Fruit fly (Drosophila melanogaster) whole organism, prepupa: ENCODE results near the gene DPCoAC.

ENCODE experiments used
- CG10631 ChIP-seq: fragments of 200-800 bp; sonication (Bioruptor generic); optimal IDR thresholded peaks from 2 replicates; lab custom pipeline; 2016; ENCODE audit warnings: missing biosample characterization, missing genetic modification characterization
- CG15336 ChIP-seq: fragments of 200-800 bp; sonication (Bioruptor generic); IDR thresholded peaks from 2 replicates; pipeline ENCODE4 v1.3.6; 2022; ENCODE audit warnings: missing biosample characterization, missing genetic modification characterization
- CG1621 ChIP-seq: fragments of 200-800 bp; sonication (Bioruptor generic); optimal IDR thresholded peaks from 3 replicates; lab custom pipeline; 2018; ENCODE audit warnings: missing biosample characterization, mild to moderate bottlenecking, missing genetic modification characterization
- CG31627 ChIP-seq: fragments of 200-800 bp; sonication (Bioruptor generic); optimal IDR thresholded peaks from 3 replicates; lab custom pipeline; 2016; ENCODE audit warnings: missing biosample characterization, missing genetic modification characterization
- CG32006 ChIP-seq: fragments of 200-800 bp; sonication (Bioruptor generic); optimal IDR thresholded peaks from 3 replicates; lab custom pipeline; 2017; ENCODE audit warnings: missing biosample characterization, mild to moderate bottlenecking, missing genetic modification characterization
- CG34406 ChIP-seq: fragments of 200-800 bp; sonication (Bioruptor generic); optimal IDR thresholded peaks from 3 replicates; lab custom pipeline; 2016; ENCODE audit warnings: missing biosample characterization, missing genetic modification characterization
- CG3919 ChIP-seq: fragments of 200-800 bp; sonication (Bioruptor generic); optimal IDR thresholded peaks from 3 replicates; lab custom pipeline; 2016; ENCODE audit warnings: missing biosample characterization, missing genetic modification characterization
- CG4318 ChIP-seq: fragments of 200-800 bp; sonication (Bioruptor generic); optimal IDR thresholded peaks from 3 replicates; lab custom pipeline; 2017; ENCODE audit warnings: missing biosample characterization, mild to moderate bottlenecking, missing genetic modification characterization
- CG6163 ChIP-seq: fragments of 200-800 bp; sonication (Bioruptor generic); IDR thresholded peaks from 3 replicates; pipeline ENCODE4 v1.3.6; 2022; ENCODE audit warnings: missing biosample characterization, missing genetic modification characterization
- CG6276 ChIP-seq: fragments of 200-800 bp; sonication (Bioruptor generic); optimal IDR thresholded peaks from 2 replicates; lab custom pipeline; 2017; ENCODE audit warnings: missing biosample characterization, mild to moderate bottlenecking, missing genetic modification characterization
- CG6792 ChIP-seq: fragments of 200-800 bp; sonication (Bioruptor generic); optimal IDR thresholded peaks from 3 replicates; lab custom pipeline; 2016; ENCODE audit warnings: missing biosample characterization, missing genetic modification characterization
- CG6808 ChIP-seq: fragments of 200-800 bp; sonication (Bioruptor generic); optimal IDR thresholded peaks from 3 replicates; lab custom pipeline; 2017; ENCODE audit warnings: missing biosample characterization, missing genetic modification characterization, mild to moderate bottlenecking, moderate library complexity, missing genetic modification reagents
- CG7368 ChIP-seq: fragments of 200-800 bp; sonication (Bioruptor generic); optimal IDR thresholded peaks from 3 replicates; lab custom pipeline; 2016; ENCODE audit warnings: missing biosample characterization, missing genetic modification characterization
- CG8319 ChIP-seq: fragments of 200-800 bp; sonication (Bioruptor generic); optimal IDR thresholded peaks from 3 replicates; lab custom pipeline; 2016; ENCODE audit warnings: missing biosample characterization, missing genetic modification characterization
- CG8632 ChIP-seq: fragments of 200-800 bp; sonication (Bioruptor generic); optimal IDR thresholded peaks from 3 replicates; lab custom pipeline; 2016; ENCODE audit warnings: missing biosample characterization, missing genetic modification characterization
- CG9139 ChIP-seq: fragments of 200-800 bp; sonication (Bioruptor generic); optimal IDR thresholded peaks from 3 replicates; lab custom pipeline; 2017; ENCODE audit warnings: missing biosample characterization, mild to moderate bottlenecking, missing genetic modification characterization
- Eip75B ChIP-seq: fragments of 200-800 bp; sonication (Bioruptor generic); optimal IDR thresholded peaks from 3 replicates; lab custom pipeline; 2016; ENCODE audit warnings: missing biosample characterization, missing genetic modification characterization
- Eip78C ChIP-seq: fragments of 200-800 bp; sonication (Bioruptor generic); peaks from one replicate; lab custom pipeline; 2016; ENCODE audit warnings: missing biosample characterization, missing genetic modification characterization
- Eip93F ChIP-seq: fragments of 200-800 bp; sonication (Bioruptor generic); optimal IDR thresholded peaks from 2 replicates; lab custom pipeline; 2016; ENCODE audit warnings: missing biosample characterization, mild to moderate bottlenecking, missing genetic modification characterization
- Ets21C ChIP-seq: fragments of 200-800 bp; sonication (Bioruptor generic); optimal IDR thresholded peaks from 3 replicates; lab custom pipeline; 2016; ENCODE audit warnings: missing biosample characterization, missing genetic modification characterization
- Gug ChIP-seq: fragments of 200-800 bp; sonication (Bioruptor generic); IDR thresholded peaks from 2 replicates; pipeline ENCODE4 v1.3.6; 2022; ENCODE audit warnings: missing biosample characterization, missing genetic modification characterization
- Hr4 ChIP-seq: fragments of 200-800 bp; sonication (Bioruptor generic); optimal IDR thresholded peaks from 3 replicates; lab custom pipeline; 2016; ENCODE audit warnings: missing biosample characterization, missing genetic modification characterization
- Met ChIP-seq: fragments of 200-800 bp; sonication (Bioruptor generic); optimal IDR thresholded peaks from 3 replicates; lab custom pipeline; 2016; ENCODE audit warnings: missing biosample characterization, missing genetic modification characterization
- OdsH ChIP-seq: fragments of 200-800 bp; sonication (Bioruptor generic); optimal IDR thresholded peaks from 3 replicates; lab custom pipeline; 2016; ENCODE audit warnings: missing biosample characterization, missing genetic modification characterization
- Smox ChIP-seq: fragments of 200-800 bp; sonication (Bioruptor generic); optimal IDR thresholded peaks from 3 replicates; lab custom pipeline; 2016; ENCODE audit warnings: missing biosample characterization, missing genetic modification characterization
- Sox15 ChIP-seq: fragments of 200-800 bp; sonication (Bioruptor generic); optimal IDR thresholded peaks from 3 replicates; lab custom pipeline; 2016; ENCODE audit warnings: missing biosample characterization, missing genetic modification characterization
- acj6 ChIP-seq: fragments of 200-800 bp; sonication (Bioruptor generic); optimal IDR thresholded peaks from 3 replicates; lab custom pipeline; 2016; ENCODE audit warnings: missing biosample characterization, missing genetic modification characterization
- cyc ChIP-seq: fragments of 200-800 bp; sonication (Bioruptor generic); optimal IDR thresholded peaks from 3 replicates; lab custom pipeline; 2016; ENCODE audit warnings: missing biosample characterization, missing genetic modification characterization
- dsx ChIP-seq: fragments of 200-800 bp; optimal IDR thresholded peaks from 3 replicates; lab custom pipeline; 2019; ENCODE audit warnings: missing biosample characterization, mild to moderate bottlenecking, missing genetic modification characterization, moderate library complexity; ENCODE audit not compliant: poor library complexity, severe bottlenecking
- eg ChIP-seq: fragments of 200-800 bp; sonication (Bioruptor generic); IDR thresholded peaks from 3 replicates; pipeline ENCODE4 v1.3.6; 2022; ENCODE audit warnings: missing biosample characterization, missing genetic modification characterization
- esn ChIP-seq: fragments of 200-800 bp; sonication (Bioruptor generic); optimal IDR thresholded peaks from 2 replicates; lab custom pipeline; 2016; ENCODE audit warnings: missing biosample characterization, mild to moderate bottlenecking, missing genetic modification characterization, moderate library complexity
- fd85E ChIP-seq: fragments of 200-800 bp; sonication (Bioruptor generic); optimal IDR thresholded peaks from 3 replicates; lab custom pipeline; 2016; ENCODE audit warnings: missing biosample characterization, missing genetic modification characterization
- fkh ChIP-seq: fragments of 200-800 bp; sonication (Bioruptor generic); optimal IDR thresholded peaks from 3 replicates; lab custom pipeline; 2017; ENCODE audit warnings: missing biosample characterization, mild to moderate bottlenecking, missing genetic modification characterization, moderate library complexity
- lz ChIP-seq: fragments of 200-800 bp; sonication (Bioruptor generic); optimal IDR thresholded peaks from 3 replicates; lab custom pipeline; 2016; ENCODE audit warnings: missing biosample characterization, missing genetic modification characterization
- salr ChIP-seq, 2 experiments: fragments of 200-800 bp; sonication (Bioruptor generic); optimal IDR thresholded peaks; 3 replicates each; lab custom pipeline; 2016 to 2018; ENCODE audit warnings: missing biosample characterization in 2 of 2, missing genetic modification characterization in 2 of 2, mild to moderate bottlenecking in 1 of 2
- spab ChIP-seq: fragments of 200-800 bp; sonication (Bioruptor generic); optimal IDR thresholded peaks from 2 replicates; lab custom pipeline; 2017; ENCODE audit warnings: missing biosample characterization, mild to moderate bottlenecking, missing genetic modification characterization, missing genetic modification reagents
- svp ChIP-seq: fragments of 200-800 bp; sonication (Bioruptor generic); peaks from one replicate; lab custom pipeline; 2016; ENCODE audit warnings: missing biosample characterization, missing genetic modification characterization
- vri ChIP-seq: fragments of 200-800 bp; sonication (Bioruptor generic); optimal IDR thresholded peaks from 3 replicates; lab custom pipeline; 2016; ENCODE audit warnings: missing biosample characterization, mild to moderate bottlenecking, missing genetic modification characterization

The DPCoAC gene

DNA sequence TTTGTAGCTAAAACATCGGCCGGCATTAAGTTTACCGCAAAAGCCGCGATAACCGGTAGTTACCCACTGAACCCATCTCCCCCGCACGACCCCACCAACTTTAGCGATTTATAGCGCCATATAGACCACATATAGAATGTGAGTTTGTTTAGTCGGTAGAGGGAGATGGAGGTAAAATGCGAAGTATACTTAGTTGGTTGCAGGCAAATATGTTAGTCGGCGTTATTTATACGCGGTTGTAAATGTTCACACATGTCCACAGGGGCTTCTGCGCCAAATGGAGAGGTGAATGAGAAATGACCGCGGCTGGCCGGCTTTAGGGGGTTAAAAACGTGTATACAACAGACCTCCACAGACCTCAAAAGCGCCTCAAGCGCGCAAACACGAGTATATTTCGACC, 11.8 kb downstream of the DPCoAC start:
- TF ChIP-seq svp (GFP tag; lab: Kevin White, UChicago) (peak; percentile 62), eg (GFP tag; lab: Robert Waterston, UW) (peak; percentile 45; the same call in 1 of the 3 replicates), spab (no peak), CG15336 (no peak), CG6808 (GFP tag; lab: Kevin White, UChicago) (no peak), fkh (peak; percentile 54), Eip78C (GFP tag; lab: Kevin White, UChicago) (no peak), CG6163 (GFP tag; lab: Robert Waterston, UW) (peak; percentile 31; the same call in 1 of the 3 replicates)

DNA sequence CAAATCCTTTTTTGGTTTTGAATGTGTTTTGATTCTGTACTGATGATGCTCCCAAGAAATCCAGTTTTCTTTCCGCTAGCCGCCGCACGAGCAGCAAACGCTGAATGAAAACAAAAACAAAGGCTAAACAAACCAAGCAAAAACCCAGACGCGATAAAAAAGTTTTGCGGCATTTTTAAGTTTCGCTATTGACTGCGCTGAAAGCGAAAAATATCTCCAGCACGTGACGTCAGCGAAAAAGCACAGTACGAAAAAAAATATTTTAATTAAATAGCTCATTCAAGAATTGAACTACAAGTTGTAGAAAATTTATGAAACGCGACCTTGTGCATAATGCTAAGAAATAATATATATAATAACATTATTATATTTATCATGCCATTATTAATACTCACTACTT, 12.5 kb downstream of the DPCoAC start:
- no peak for TF ChIP-seq Ets21C (GFP tag; lab: Kevin White, UChicago)
- TF ChIP-seq OdsH (GFP tag; lab: Kevin White, UChicago), result peak; percentile 17
- TF ChIP-seq, all 60 proteins: peak for 1

DNA sequence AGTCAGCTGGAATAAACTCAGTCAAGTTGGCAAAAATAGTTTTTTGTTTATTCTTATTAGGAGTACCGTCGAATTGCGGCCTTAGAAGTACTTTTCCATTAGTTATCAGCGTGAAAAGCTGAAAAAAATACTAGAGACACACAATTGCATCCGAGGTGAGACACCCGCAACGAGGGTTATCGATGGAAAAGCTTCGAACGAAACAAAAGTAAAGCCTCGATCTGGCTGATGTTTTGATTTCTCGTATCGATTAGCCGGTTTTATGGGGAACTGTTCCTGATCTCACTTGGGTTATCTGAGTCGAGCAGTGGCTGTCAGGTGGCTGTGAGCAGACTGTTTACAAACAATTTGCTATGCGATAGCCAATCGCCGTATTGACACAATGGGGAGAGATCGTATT, 13.7 kb downstream of the DPCoAC start:
- TF ChIP-seq CG8319 (GFP tag; lab: Kevin White, UChicago), result no peak
- TF ChIP-seq fkh, result peak; percentile 15
- TF ChIP-seq svp (GFP tag; lab: Kevin White, UChicago), result peak; percentile 99
- TF ChIP-seq Met (GFP tag; lab: Kevin White, UChicago), result no peak
- no peak for TF ChIP-seq CG7368 (GFP tag; lab: Kevin White, UChicago)
- TF ChIP-seq fd85E, result no peak
- TF ChIP-seq CG6163 (GFP tag; lab: Robert Waterston, UW), result no peak
- no peak for TF ChIP-seq CG4318 (GFP tag; lab: Kevin White, UChicago)
- TF ChIP-seq, all 60 proteins: peak for 2

DNA sequence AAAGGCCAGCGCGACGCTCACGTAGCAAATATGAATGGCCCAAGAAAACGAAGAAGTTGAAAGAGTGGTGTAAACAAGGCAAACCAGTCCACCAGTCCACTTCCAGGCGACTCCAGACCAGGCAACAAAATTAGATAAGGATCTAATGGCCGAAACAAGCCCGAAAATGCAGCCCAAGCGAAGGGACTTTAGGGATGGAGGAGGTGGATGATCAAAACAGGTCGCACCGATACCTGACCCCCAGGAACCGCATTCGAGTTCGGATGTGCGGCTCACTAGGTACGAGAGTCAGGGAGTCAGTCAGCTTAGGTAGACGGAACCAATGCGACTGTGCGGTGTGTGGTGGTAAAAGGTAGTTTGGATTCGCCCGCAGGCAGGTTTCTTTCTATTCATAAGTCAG, 14.2 kb downstream of the DPCoAC start:
- TF ChIP-seq Eip78C (GFP tag; lab: Kevin White, UChicago) (peak; percentile 23), CG32006 (GFP tag; lab: Kevin White, UChicago) (no peak), Smox (GFP tag; lab: Kevin White, UChicago) (no peak)

DNA sequence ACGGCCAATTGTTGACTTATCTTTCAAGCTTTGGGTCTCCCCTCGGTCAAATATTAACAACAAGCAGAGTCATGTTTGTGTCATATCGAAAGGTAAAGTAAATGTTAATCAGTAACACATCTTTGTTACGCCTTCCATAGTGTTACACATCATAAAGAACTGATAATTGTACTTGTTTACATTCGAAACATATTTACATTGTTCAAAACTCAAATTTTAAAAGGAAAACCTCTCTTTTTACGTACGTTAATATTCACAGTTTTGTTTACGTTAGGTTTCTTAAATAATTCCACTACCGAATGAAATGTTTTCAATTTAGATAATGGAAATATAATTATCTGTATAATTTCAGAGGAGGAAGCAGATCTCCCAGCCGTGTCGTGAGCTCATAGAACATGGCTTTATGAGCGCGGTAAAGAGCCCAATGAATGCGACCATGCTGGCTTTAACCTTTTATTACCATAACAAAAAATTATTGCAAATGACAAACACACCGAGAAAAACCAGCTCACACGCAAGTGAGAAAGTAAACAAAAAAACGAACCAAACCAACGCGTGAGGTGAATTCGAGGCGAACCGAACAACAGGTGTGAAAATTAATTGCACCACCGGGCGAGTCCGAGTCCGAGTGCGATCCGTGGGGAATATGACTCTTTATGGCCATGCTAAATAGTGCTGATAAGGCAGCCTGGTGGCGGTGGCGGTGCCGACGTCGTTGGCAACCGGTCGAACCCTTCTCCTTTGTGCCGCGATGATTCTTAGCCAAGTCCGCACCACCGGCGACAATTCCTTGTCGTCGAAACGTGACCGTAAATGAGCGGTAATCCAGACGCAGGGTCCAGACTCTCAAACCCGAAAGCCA, 15.0 kb downstream of the DPCoAC start:
- TF ChIP-seq Hr4 (GFP tag; lab: Kevin White, UChicago) (no peak), acj6 (GFP tag; lab: Kevin White, UChicago) (no peak), Eip78C (GFP tag; lab: Kevin White, UChicago) (peak; percentile 70), CG3919 (GFP tag; lab: Kevin White, UChicago) (no peak), cyc (GFP tag; lab: Kevin White, UChicago) (no peak), spab (no peak), CG31627 (GFP tag; lab: Kevin White, UChicago) (no peak), Gug (GFP tag; lab: Robert Waterston, UW) (no peak), Eip93F (GFP tag; lab: Kevin White, UChicago) (no peak), CG9139 (GFP tag; lab: Kevin White, UChicago) (no peak), esn (GFP tag; lab: Kevin White, UChicago) (peak; percentile 12), CG10631 (GFP tag; lab: Kevin White, UChicago) (no peak), Sox15 (GFP tag; lab: Kevin White, UChicago) (no peak), CG15336 (0 out of 2 replicates have a peak, but pooled peaks have one; percentile 19), CG6792 (no peak), CG6276 (no peak), Smox (GFP tag; lab: Kevin White, UChicago) (no peak), OdsH (GFP tag; lab: Kevin White, UChicago) (no peak), CG34406 (GFP tag; lab: Kevin White, UChicago) (no peak), fkh (peak; percentile 76), salr (GFP tag; optimal IDR thresholded peaks at IDR 0.05; lab: Kevin White, UChicago) (no peak), vri (no peak), CG32006 (GFP tag; lab: Kevin White, UChicago) (no peak), CG6163 (GFP tag; lab: Robert Waterston, UW) (0 out of 3 replicates have a peak, but pooled peaks have one; percentile 8), Ets21C (GFP tag; lab: Kevin White, UChicago) (no peak), CG6808 (GFP tag; lab: Kevin White, UChicago) (no peak), dsx (GFP tag; lab: Kevin White, UChicago) (no peak), CG1621 (peak; percentile 32), CG8632 (GFP tag; lab: Kevin White, UChicago) (no peak), lz (GFP tag; lab: Kevin White, UChicago) (no peak), fd85E (no peak), svp (GFP tag; lab: Kevin White, UChicago) (peak; percentile 41), Eip75B (no peak), eg (GFP tag; lab: Robert Waterston, UW) (no peak)
